Worm (Caenorhabditis elegans): ENCODE results near the gene twk-20.

twk-20 gene

DNA sequence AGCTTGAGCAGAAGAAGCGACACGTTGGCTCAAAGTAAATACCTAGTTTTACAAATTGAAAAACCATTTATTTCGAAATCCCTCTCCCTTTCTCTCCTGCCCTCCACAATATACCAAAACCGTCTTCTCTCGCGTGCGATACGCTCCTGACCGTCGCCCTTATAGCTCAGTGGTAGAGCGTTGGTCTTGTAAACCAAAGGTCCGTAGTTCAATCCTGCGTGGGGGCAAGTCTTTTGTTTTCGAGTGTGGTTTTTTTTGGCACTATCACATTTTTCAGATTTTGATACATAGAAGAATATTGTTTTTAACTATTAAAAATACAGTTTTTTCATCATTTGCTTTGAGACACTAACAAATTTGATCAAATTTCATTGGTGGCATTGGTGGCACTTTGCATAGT, 13.9 kb downstream of the twk-20 start:
- TF ChIP-seq cnd-1 (tag; optimal IDR thresholded peaks at IDR 0.05): peak; percentile 61
- TF ChIP-seq mab-5 (tag; optimal IDR thresholded peaks at IDR 0.05): no peak
- TF ChIP-seq mls-2 (tag; optimal IDR thresholded peaks at IDR 0.05): peak; percentile 4
- TF ChIP-seq sem-2 (GFP tag; optimal IDR thresholded peaks at IDR 0.05): peak; percentile 49
- no peak for TF ChIP-seq nhr-237 (tag; optimal IDR thresholded peaks at IDR 0.05)
- no peak for TF ChIP-seq nhr-76 (tag; optimal IDR thresholded peaks at IDR 0.05)
- TF ChIP-seq unc-62 (GFP tag; optimal IDR thresholded peaks at IDR 0.05): no peak
- peak; percentile 4 for TF ChIP-seq unc-120 (tag; optimal IDR thresholded peaks at IDR 0.05; ENCODE audit: poor library complexity, severe bottlenecking)
- no peak for TF ChIP-seq flh-1 (GFP tag; optimal IDR thresholded peaks at IDR 0.05)
- TF ChIP-seq lin-13 (tag; optimal IDR thresholded peaks at IDR 0.05): no peak
- no peak for TF ChIP-seq ham-2 (GFP tag; optimal IDR thresholded peaks at IDR 0.05)
- TF ChIP-seq blmp-1 (tag; optimal IDR thresholded peaks at IDR 0.05): no peak
- TF ChIP-seq hlh-1 (tag; optimal IDR thresholded peaks at IDR 0.05): no peak
- no peak for TF ChIP-seq nhr-28 (tag; optimal IDR thresholded peaks at IDR 0.05)
- TF ChIP-seq elt-1 (tag; optimal IDR thresholded peaks at IDR 0.05; ENCODE audit: borderline replicate concordance, insufficient read depth): no peak
- TF ChIP-seq ceh-83 (GFP tag; optimal IDR thresholded peaks at IDR 0.05): peak; percentile 65
- TF ChIP-seq elt-3 (tag; optimal IDR thresholded peaks at IDR 0.05): no peak
- TF ChIP-seq mep-1 (tag; optimal IDR thresholded peaks at IDR 0.05): no peak
- TF ChIP-seq lsy-2 (tag; optimal IDR thresholded peaks at IDR 0.05): no peak
- peak; percentile 13 for TF ChIP-seq tbx-8 (GFP tag; optimal IDR thresholded peaks at IDR 0.05)
- TF ChIP-seq ces-1 (GFP tag; optimal IDR thresholded peaks at IDR 0.05): no peak
- peak; percentile 74 for TF ChIP-seq sptf-1 (tag; optimal IDR thresholded peaks at IDR 0.05)
- TF ChIP-seq ceh-39 (tag; optimal IDR thresholded peaks at IDR 0.05): no peak
- no peak for TF ChIP-seq pha-4 (tag; optimal IDR thresholded peaks at IDR 0.05)
- no peak for TF ChIP-seq snpc-4 (tag; optimal IDR thresholded peaks at IDR 0.05)
- TF ChIP-seq nhr-12 (tag; optimal IDR thresholded peaks at IDR 0.05): no peak
- no peak for TF ChIP-seq nhr-2 (tag; optimal IDR thresholded peaks at IDR 0.05)
- TF ChIP-seq unc-39 (tag; optimal IDR thresholded peaks at IDR 0.05): no peak
- TF ChIP-seq bed-3 (GFP tag; optimal IDR thresholded peaks at IDR 0.05): peak; percentile 22
- peak; percentile 14 for TF ChIP-seq lin-32 (GFP tag; optimal IDR thresholded peaks at IDR 0.05)
- TF ChIP-seq M03D4.4 (tag; optimal IDR thresholded peaks at IDR 0.05): peak; percentile 52
- no peak for TF ChIP-seq ztf-11 (tag; optimal IDR thresholded peaks at IDR 0.05)
- no peak for TF ChIP-seq zip-8 (tag; optimal IDR thresholded peaks at IDR 0.05)
- TF ChIP-seq drap-1 (GFP tag; optimal IDR thresholded peaks at IDR 0.05): no peak
- no peak for TF ChIP-seq ceh-43 (GFP tag; optimal IDR thresholded peaks at IDR 0.05)

- TF ChIP-seq zip-8 (tag; optimal IDR thresholded peaks at IDR 0.05) (no peak), sptf-1 (tag; optimal IDR thresholded peaks at IDR 0.05) (peak; percentile 10)
Measured at ce11 chrX:13654276-13654675, 14.6 kb downstream of the twk-20 start.

- TF ChIP-seq lin-13 (tag; optimal IDR thresholded peaks at IDR 0.05) (no peak), mab-5 (tag; optimal IDR thresholded peaks at IDR 0.05) (no peak), lin-32 (GFP tag; optimal IDR thresholded peaks at IDR 0.05) (no peak), ham-2 (GFP tag; optimal IDR thresholded peaks at IDR 0.05) (no peak), drap-1 (GFP tag; optimal IDR thresholded peaks at IDR 0.05) (no peak), unc-62 (GFP tag; optimal IDR thresholded peaks at IDR 0.05) (no peak), ceh-39 (tag; optimal IDR thresholded peaks at IDR 0.05) (no peak)
Measured at ce11 chrX:13655769-13656168, 16.1 kb downstream of the twk-20 start.

ce11 chrX:13660206-13660605, 20.5 kb downstream of the twk-20 start, which contains the start of gene C04A11.1:
C04A11.1 (plus strand) TSS chrX:13660506.
- no peak for TF ChIP-seq nhr-237 (tag; optimal IDR thresholded peaks at IDR 0.05)
- TF ChIP-seq elt-3 (tag; optimal IDR thresholded peaks at IDR 0.05): no peak
- TF ChIP-seq cnd-1 (tag; optimal IDR thresholded peaks at IDR 0.05): no peak
- TF ChIP-seq mls-2 (tag; optimal IDR thresholded peaks at IDR 0.05): no peak
- TF ChIP-seq ztf-11 (tag; optimal IDR thresholded peaks at IDR 0.05): no peak
- TF ChIP-seq unc-39 (tag; optimal IDR thresholded peaks at IDR 0.05): no peak
- no peak for TF ChIP-seq lsy-2 (tag; optimal IDR thresholded peaks at IDR 0.05)
- no peak for TF ChIP-seq mep-1 (tag; optimal IDR thresholded peaks at IDR 0.05)
- no peak for TF ChIP-seq unc-62 (GFP tag; optimal IDR thresholded peaks at IDR 0.05)
- TF ChIP-seq lin-13 (tag; optimal IDR thresholded peaks at IDR 0.05): no peak
- TF ChIP-seq flh-1 (GFP tag; optimal IDR thresholded peaks at IDR 0.05): no peak
- no peak for TF ChIP-seq tbx-8 (GFP tag; optimal IDR thresholded peaks at IDR 0.05)
- no peak for TF ChIP-seq ces-1 (GFP tag; optimal IDR thresholded peaks at IDR 0.05)
